Fruit fly (Drosophila melanogaster): ENCODE measurements around the gene Or85b.

Gene Or85b

DNA sequence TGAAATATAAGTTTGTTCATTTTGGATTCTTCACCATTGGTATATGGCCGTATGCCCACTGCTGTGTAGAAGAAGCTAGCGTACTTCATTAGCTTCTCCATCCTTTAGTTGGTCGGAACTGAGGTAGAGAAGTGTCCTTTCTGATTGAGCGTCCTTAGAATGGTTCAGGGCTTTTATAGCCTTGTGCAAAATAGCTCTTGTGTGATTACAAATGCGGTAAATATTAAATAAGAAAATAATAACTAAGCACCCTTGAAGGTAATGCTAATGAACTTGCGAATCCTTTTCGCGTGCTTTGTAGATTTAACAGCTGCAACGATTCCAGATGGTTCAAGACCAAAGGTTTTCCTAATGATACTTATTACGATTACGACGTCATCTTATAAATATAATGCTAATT is at the start of gene Or85b:
Gene Or85b (minus strand): TSS at position 101 of the 400 bp plus-strand sequence.
- TF ChIP-seq CG4496 (GFP tag; IDR thresholded peaks at IDR 0.05) (no peak), CG8159 (tag; optimal IDR thresholded peaks at IDR 0.05) (no peak), EcR (GFP tag; optimal IDR thresholded peaks at IDR 0.05) (no peak), Pif1B (GFP tag; optimal IDR thresholded peaks at IDR 0.05) (no peak), D1 (tag; optimal IDR thresholded peaks at IDR 0.05) (no peak), CG15710 (tag; optimal IDR thresholded peaks at IDR 0.05) (no peak), CG32121 (GFP tag; IDR thresholded peaks at IDR 0.05) (no peak), rn (GFP tag; IDR thresholded peaks at IDR 0.05) (no peak), CG8301 (tag; optimal IDR thresholded peaks at IDR 0.05) (no peak), CG14655 (GFP tag; optimal IDR thresholded peaks at IDR 0.05) (no peak)

- TF ChIP-seq Pif1B (GFP tag; optimal IDR thresholded peaks at IDR 0.05) = no peak
- TF ChIP-seq CG8301 (tag; optimal IDR thresholded peaks at IDR 0.05) = no peak
- TF ChIP-seq CG17806 (tag; optimal IDR thresholded peaks at IDR 0.05) = no peak
- no peak for TF ChIP-seq D1 (tag; optimal IDR thresholded peaks at IDR 0.05)
- no peak for TF ChIP-seq EcR (GFP tag; optimal IDR thresholded peaks at IDR 0.05)
- TF ChIP-seq rn (GFP tag; IDR thresholded peaks at IDR 0.05) = no peak
- TF ChIP-seq CG14655 (GFP tag; optimal IDR thresholded peaks at IDR 0.05) = no peak
- TF ChIP-seq CG32121 (GFP tag; IDR thresholded peaks at IDR 0.05) = no peak
- no peak for TF ChIP-seq CG8159 (tag; optimal IDR thresholded peaks at IDR 0.05)
Measured at dm6 chr3R:8552308-8552707, 41.1 kb upstream of the Or85b start, which contains the start of gene Or85d. Gene Or85d, plus strand, starts transcription at chr3R:8552608.

DNA sequence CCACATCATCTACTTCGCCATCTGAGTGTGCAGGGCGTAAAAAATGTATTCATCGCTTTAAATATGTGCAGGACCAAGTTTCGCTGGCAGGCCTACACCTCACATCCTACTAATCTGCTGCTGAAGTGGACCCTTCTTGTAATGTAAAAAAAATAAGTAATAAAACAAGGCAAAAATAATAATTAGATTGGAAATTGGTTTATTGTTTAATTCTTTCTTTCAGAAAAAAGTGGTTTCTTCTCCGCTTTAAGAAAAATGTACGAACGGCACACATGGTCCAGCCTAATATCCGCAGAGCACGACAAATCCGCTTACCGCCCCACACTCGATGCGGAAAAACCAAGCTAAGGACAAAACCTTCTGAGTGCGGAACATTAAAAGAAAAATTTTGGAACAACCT is 34.8 kb upstream of the Or85b start:
- TF ChIP-seq Pif1A (GFP tag; optimal IDR thresholded peaks at IDR 0.05) (no peak), Ets98B (GFP tag; IDR thresholded peaks at IDR 0.05) (no peak), CG8159 (tag; optimal IDR thresholded peaks at IDR 0.05) (peak; percentile 59), CG32121 (GFP tag; IDR thresholded peaks at IDR 0.05) (no peak), Snoo (tag; optimal IDR thresholded peaks at IDR 0.05) (no peak)

DNA sequence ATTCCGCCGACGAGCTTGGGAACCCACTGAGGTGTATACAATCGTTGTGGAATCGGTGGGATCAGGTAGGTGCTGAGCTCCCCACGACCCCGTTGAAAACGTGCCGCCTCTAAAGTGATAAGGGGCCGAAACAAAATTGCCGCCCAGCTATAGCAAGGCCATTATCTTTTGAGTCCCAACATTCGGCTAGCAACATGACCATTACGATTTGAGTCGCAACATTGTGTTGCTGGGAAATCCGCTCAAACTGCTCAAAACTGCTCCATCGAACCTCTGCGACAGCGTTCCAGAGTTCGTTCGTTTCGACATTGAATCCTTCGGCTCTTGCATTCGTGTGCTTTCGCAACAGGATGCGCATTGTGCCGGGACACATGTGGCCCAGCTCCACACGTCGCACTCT is 17.7 kb upstream of the Or85b start, which contains the start of gene CG11741:
Gene CG11741 (minus strand): TSS at position 16 of the 400 bp plus-strand sequence.
- TF ChIP-seq Pif1B (GFP tag; optimal IDR thresholded peaks at IDR 0.05) (no peak), EcR (GFP tag; optimal IDR thresholded peaks at IDR 0.05) (no peak), Snoo (tag; optimal IDR thresholded peaks at IDR 0.05) (no peak), CG8159 (tag; optimal IDR thresholded peaks at IDR 0.05) (no peak), CG32121 (GFP tag; IDR thresholded peaks at IDR 0.05) (no peak), rn (GFP tag; IDR thresholded peaks at IDR 0.05) (no peak), fd96Ca (GFP tag; IDR thresholded peaks at IDR 0.05) (no peak), gl (tag; optimal IDR thresholded peaks at IDR 0.05) (no peak), CG10348 (GFP tag; IDR thresholded peaks at IDR 0.05) (no peak), Ets98B (GFP tag; IDR thresholded peaks at IDR 0.05) (no peak), CG17806 (tag; optimal IDR thresholded peaks at IDR 0.05) (no peak), CG12605 (GFP tag; IDR thresholded peaks at IDR 0.05) (no peak), CG9948 (tag; optimal IDR thresholded peaks at IDR 0.05) (no peak), D1 (tag; optimal IDR thresholded peaks at IDR 0.05) (no peak), Pif1A (GFP tag; optimal IDR thresholded peaks at IDR 0.05) (no peak)

dm6 chr3R:8524277-8524676 is 13.1 kb upstream of the Or85b start:
- TF ChIP-seq Snoo (tag; optimal IDR thresholded peaks at IDR 0.05) = no peak
- TF ChIP-seq CG12605 (GFP tag; IDR thresholded peaks at IDR 0.05) = no peak
- no peak for TF ChIP-seq CG14655 (GFP tag; optimal IDR thresholded peaks at IDR 0.05)
- no peak for TF ChIP-seq CG34367 (tag; optimal IDR thresholded peaks at IDR 0.05)
- no peak for TF ChIP-seq fd96Ca (GFP tag; IDR thresholded peaks at IDR 0.05)
- TF ChIP-seq CG10348 (GFP tag; IDR thresholded peaks at IDR 0.05) = no peak
- TF ChIP-seq CG15710 (tag; optimal IDR thresholded peaks at IDR 0.05) = no peak
- no peak for TF ChIP-seq gl (tag; optimal IDR thresholded peaks at IDR 0.05)
- no peak for TF ChIP-seq Pif1A (GFP tag; optimal IDR thresholded peaks at IDR 0.05)
- TF ChIP-seq D1 (tag; optimal IDR thresholded peaks at IDR 0.05) = no peak
- TF ChIP-seq EcR (GFP tag; optimal IDR thresholded peaks at IDR 0.05) = no peak
- no peak for TF ChIP-seq Ets98B (GFP tag; IDR thresholded peaks at IDR 0.05)
- TF ChIP-seq CG8301 (tag; optimal IDR thresholded peaks at IDR 0.05) = no peak
- TF ChIP-seq Pif1B (GFP tag; optimal IDR thresholded peaks at IDR 0.05) = no peak
- no peak for TF ChIP-seq CG32121 (GFP tag; IDR thresholded peaks at IDR 0.05)
- TF ChIP-seq CG4496 (GFP tag; IDR thresholded peaks at IDR 0.05) = no peak
- no peak for TF ChIP-seq CG17806 (tag; optimal IDR thresholded peaks at IDR 0.05)
- no peak for TF ChIP-seq CG9948 (tag; optimal IDR thresholded peaks at IDR 0.05)
- TF ChIP-seq rn (GFP tag; IDR thresholded peaks at IDR 0.05) = no peak

DNA sequence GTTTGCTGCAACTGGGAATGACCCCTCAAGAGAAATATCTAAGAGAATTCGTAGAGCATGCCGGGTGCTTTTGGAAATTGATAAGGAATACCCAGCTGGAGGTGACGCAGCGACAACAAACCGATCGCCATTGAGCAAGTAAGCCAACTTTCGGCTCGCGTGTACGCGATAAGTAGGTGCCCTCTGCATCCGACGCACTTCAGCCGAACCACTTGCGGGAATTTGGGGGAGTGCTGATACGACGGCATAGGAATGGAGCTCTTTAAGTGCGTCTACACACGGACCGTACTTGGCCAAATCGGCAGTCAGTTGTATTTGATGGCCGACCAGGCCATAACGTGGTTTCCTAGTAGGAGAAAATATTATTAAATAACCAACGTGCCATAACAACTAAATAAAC is 12.5 kb upstream of the Or85b start, which contains the start of gene CG31259:
Gene CG31259 (plus strand): TSS at position 277 of the 400 bp plus-strand sequence.
- no peak for TF ChIP-seq Pif1B (GFP tag; optimal IDR thresholded peaks at IDR 0.05)
- no peak for TF ChIP-seq rn (GFP tag; IDR thresholded peaks at IDR 0.05)
- TF ChIP-seq CG8301 (tag; optimal IDR thresholded peaks at IDR 0.05) = no peak
- TF ChIP-seq CG15710 (tag; optimal IDR thresholded peaks at IDR 0.05) = no peak
- no peak for TF ChIP-seq CG13204 (GFP tag; optimal IDR thresholded peaks at IDR 0.05)
- TF ChIP-seq CG4496 (GFP tag; IDR thresholded peaks at IDR 0.05) = no peak
- no peak for TF ChIP-seq CG32121 (GFP tag; IDR thresholded peaks at IDR 0.05)
- TF ChIP-seq CG8159 (tag; optimal IDR thresholded peaks at IDR 0.05) = no peak
- no peak for TF ChIP-seq CG14655 (GFP tag; optimal IDR thresholded peaks at IDR 0.05)
- no peak for TF ChIP-seq CG9948 (tag; optimal IDR thresholded peaks at IDR 0.05)
- TF ChIP-seq gl (tag; optimal IDR thresholded peaks at IDR 0.05) = no peak
- TF ChIP-seq CG12605 (GFP tag; IDR thresholded peaks at IDR 0.05) = no peak
- TF ChIP-seq EcR (GFP tag; optimal IDR thresholded peaks at IDR 0.05) = no peak
- no peak for TF ChIP-seq fd96Ca (GFP tag; IDR thresholded peaks at IDR 0.05)
- no peak for TF ChIP-seq Pif1A (GFP tag; optimal IDR thresholded peaks at IDR 0.05)
- no peak for TF ChIP-seq CG10348 (GFP tag; IDR thresholded peaks at IDR 0.05)
- no peak for TF ChIP-seq CG34367 (tag; optimal IDR thresholded peaks at IDR 0.05)
- TF ChIP-seq Ets98B (GFP tag; IDR thresholded peaks at IDR 0.05) = no peak

Measured in whole organism, pupa.